Worm (Caenorhabditis elegans) whole organism, mixed stage, embryonic: ENCODE results near the gene C48B4.3.

Source experiments
- blmp-1 ChIP-seq: fragments of 150-350 bp; optimal IDR thresholded peaks from 2 replicates; lab custom pipeline; 2014; ENCODE audit warnings: missing biosample characterization, missing genetic modification characterization
- ces-1 ChIP-seq: fragments of 150-350 bp; optimal IDR thresholded peaks from 2 replicates; lab custom pipeline; 2014; ENCODE audit warnings: missing biosample characterization, missing genetic modification reagents, missing genetic modification characterization
- elt-1 ChIP-seq: sonication (generic microtip); optimal IDR thresholded peaks from 2 replicates; lab custom pipeline; 2017; ENCODE audit warnings: missing genetic modification characterization, mild to moderate bottlenecking, missing compliant biosample characterization, antibody characterized with exemption, moderate library complexity, borderline replicate concordance; ENCODE audit not compliant: insufficient read depth
- elt-3 ChIP-seq: fragments of 150-350 bp; optimal IDR thresholded peaks from 2 replicates; lab custom pipeline; 2014; ENCODE audit warnings: missing biosample characterization, missing genetic modification characterization
- ham-2 ChIP-seq: fragments of 200-800 bp; sonication (Bioruptor generic); optimal IDR thresholded peaks from 2 replicates; lab custom pipeline; 2018; ENCODE audit warnings: mild to moderate bottlenecking, missing genetic modification characterization, missing compliant biosample characterization
- lin-32 ChIP-seq: fragments of 200-800 bp; sonication (Bioruptor generic); optimal IDR thresholded peaks from 2 replicates; lab custom pipeline; 2018; ENCODE audit warnings: mild to moderate bottlenecking, missing genetic modification characterization, missing compliant biosample characterization
- lsy-2 ChIP-seq: fragments of 150-350 bp; optimal IDR thresholded peaks from 2 replicates; lab custom pipeline; 2014; ENCODE audit warnings: missing biosample characterization, missing genetic modification characterization
- nhr-12 ChIP-seq: fragments of 150-350 bp; optimal IDR thresholded peaks from 2 replicates; lab custom pipeline; 2014; ENCODE audit warnings: missing biosample characterization, missing genetic modification characterization
- nhr-237 ChIP-seq: fragments of 150-350 bp; optimal IDR thresholded peaks from 2 replicates; lab custom pipeline; 2014; ENCODE audit warnings: missing biosample characterization, missing genetic modification characterization
- nhr-28 ChIP-seq: fragments of 150-350 bp; optimal IDR thresholded peaks from 2 replicates; lab custom pipeline; 2014; ENCODE audit warnings: missing biosample characterization, missing genetic modification characterization
- pha-4 ChIP-seq: fragments of 150-350 bp; optimal IDR thresholded peaks from 2 replicates; lab custom pipeline; 2018; ENCODE audit warnings: missing biosample characterization, missing genetic modification reagents, missing genetic modification characterization
- sptf-1 ChIP-seq: sonication (generic microtip); optimal IDR thresholded peaks from 2 replicates; lab custom pipeline; 2017; ENCODE audit warnings: mild to moderate bottlenecking, missing genetic modification characterization, moderate library complexity, missing compliant biosample characterization
- unc-62 ChIP-seq: fragments of 150-350 bp; optimal IDR thresholded peaks from 2 replicates; lab custom pipeline; 2014; ENCODE audit warnings: missing biosample characterization, missing genetic modification reagents, missing genetic modification characterization
- ztf-11 ChIP-seq: fragments of 150-350 bp; optimal IDR thresholded peaks from 2 replicates; lab custom pipeline; 2014; ENCODE audit warnings: missing biosample characterization, missing genetic modification characterization

DNA sequence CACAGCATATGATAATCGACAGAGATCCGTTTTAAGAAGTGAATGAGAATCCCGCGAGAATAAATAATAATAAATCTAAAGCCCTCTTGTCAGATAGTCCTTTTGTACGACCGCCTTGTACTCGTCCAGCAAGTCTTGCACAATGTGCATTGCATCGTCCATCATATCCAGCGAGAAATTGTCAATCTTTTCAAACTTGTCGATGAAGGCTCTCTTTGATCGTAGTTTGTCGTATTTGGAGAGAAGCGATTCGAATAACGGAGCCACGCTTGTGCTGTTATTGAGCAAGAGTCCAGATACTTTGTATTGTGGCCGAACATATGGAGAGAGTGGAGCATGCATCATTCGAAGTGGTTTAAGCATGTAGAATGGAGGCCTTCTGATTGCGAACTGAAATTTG is 44.4 kb upstream of the C48B4.3 start:
- TF ChIP-seq pha-4, result no peak
- TF ChIP-seq blmp-1 (tag; lab: Kevin White, UChicago), result no peak
- no peak for TF ChIP-seq nhr-12
- no peak for TF ChIP-seq nhr-28 (tag; lab: Kevin White, UChicago)
- TF ChIP-seq unc-62 (GFP tag; lab: Kevin White, UChicago), result no peak
- no peak for TF ChIP-seq ztf-11 (tag; lab: Kevin White, UChicago)
- no peak for TF ChIP-seq sptf-1 (tag; lab: Kevin White, UChicago)
- TF ChIP-seq elt-3 (tag; lab: Kevin White, UChicago), result no peak
- TF ChIP-seq ces-1 (GFP tag; lab: Kevin White, UChicago), result no peak
- no peak for TF ChIP-seq nhr-237
- TF ChIP-seq lsy-2 (tag; lab: Kevin White, UChicago), result no peak
- TF ChIP-seq ham-2, result no peak
- no peak for TF ChIP-seq elt-1
- no peak for TF ChIP-seq lin-32 (GFP tag; lab: Kevin White, UChicago)
